Worm (Caenorhabditis elegans) whole organism, young adult: ENCODE data around the gene Y62H9A.9.

Experiments used
- B0019.2 ChIP-seq: fragments of 200-800 bp; sonication (Bioruptor generic); conservative IDR thresholded peaks from 2 replicates; pipeline ENCODE4 v1.3.6; 2022; ENCODE audit warnings: missing genetic modification reagents, missing genetic modification characterization, missing compliant biosample characterization
- B0261.1 ChIP-seq: sonication (generic microtip); optimal IDR thresholded peaks from 2 replicates; lab custom pipeline; 2016; ENCODE audit warnings: mild to moderate bottlenecking, missing genetic modification characterization, moderate library complexity, missing compliant biosample characterization
- C06A6.2 ChIP-seq: fragments of 200-800 bp; sonication (Bioruptor generic); conservative IDR thresholded peaks from 2 replicates; pipeline ENCODE4 v1.3.6; 2022; ENCODE audit warnings: missing genetic modification characterization, missing compliant biosample characterization
- F10E7.11 ChIP-seq: sonication (generic microtip); optimal IDR thresholded peaks from 2 replicates; lab custom pipeline; 2017; ENCODE audit warnings: mild to moderate bottlenecking, missing genetic modification characterization, moderate library complexity, missing compliant biosample characterization
- F23B12.7 ChIP-seq: sonication (generic microtip); optimal IDR thresholded peaks from 2 replicates; lab custom pipeline; 2017; ENCODE audit warnings: missing genetic modification characterization, mild to moderate bottlenecking, missing compliant biosample characterization, antibody characterized with exemption, moderate library complexity; ENCODE audit not compliant: insufficient read depth
- F33H1.4 ChIP-seq: fragments of 200-800 bp; sonication (Bioruptor generic); IDR thresholded peaks from 2 replicates; pipeline ENCODE4 v1.3.6; 2022; ENCODE audit warnings: missing genetic modification reagents, missing genetic modification characterization, missing compliant biosample characterization
- F52B5.7 ChIP-seq: sonication (generic microtip); optimal IDR thresholded peaks from 2 replicates; lab custom pipeline; 2016; ENCODE audit warnings: mild to moderate bottlenecking, missing genetic modification characterization, missing compliant biosample characterization
- F55B11.4 ChIP-seq: sonication (generic microtip); optimal IDR thresholded peaks from 2 replicates; lab custom pipeline; 2016; ENCODE audit warnings: missing compliant biosample characterization, missing genetic modification characterization, borderline replicate concordance; ENCODE audit not compliant: insufficient read depth
- K11D2.4 ChIP-seq: fragments of 200-800 bp; sonication (Bioruptor generic); IDR thresholded peaks from 2 replicates; pipeline ENCODE4 v1.3.6; 2022; ENCODE audit warnings: missing genetic modification reagents, missing genetic modification characterization, missing compliant biosample characterization
- T07F8.4 ChIP-seq: sonication (generic microtip); optimal IDR thresholded peaks from 2 replicates; lab custom pipeline; 2016; ENCODE audit warnings: mild to moderate bottlenecking, missing genetic modification characterization, moderate library complexity, missing compliant biosample characterization
- Y53G8AR.9 ChIP-seq: fragments of 200-800 bp; sonication (Bioruptor generic); conservative IDR thresholded peaks from 2 replicates; pipeline ENCODE4 v1.3.6; 2022; ENCODE audit warnings: missing genetic modification reagents, missing genetic modification characterization, missing compliant biosample characterization
- Y56A3A.18 ChIP-seq: fragments of 200-800 bp; sonication (Bioruptor generic); IDR thresholded peaks from 2 replicates; pipeline ENCODE4 v1.3.6; 2022; ENCODE audit warnings: missing genetic modification reagents, missing genetic modification characterization, missing compliant biosample characterization
- Y95B8A.8 ChIP-seq: fragments of 200-800 bp; sonication (Bioruptor generic); IDR thresholded peaks from 2 replicates; pipeline ENCODE4 v1.3.6; 2022; ENCODE audit warnings: missing genetic modification reagents, missing genetic modification characterization, missing compliant biosample characterization
- ZK185.1 ChIP-seq: sonication (generic microtip); optimal IDR thresholded peaks from 2 replicates; lab custom pipeline; 2016; ENCODE audit warnings: mild to moderate bottlenecking, missing genetic modification characterization, missing compliant biosample characterization; ENCODE audit not compliant: poor library complexity, severe bottlenecking
- bed-1 ChIP-seq: fragments of 200-800 bp; sonication (Bioruptor generic); IDR thresholded peaks from 2 replicates; pipeline ENCODE4 v1.3.6; 2022; ENCODE audit warnings: missing genetic modification reagents, missing genetic modification characterization, missing compliant biosample characterization
- cebp-1 ChIP-seq, 2 experiments: fragments of 200-800 bp in 1 of 2; sonication (Bioruptor generic) in 1 of 2; sonication (generic microtip) in 1 of 2; IDR thresholded peaks in 1 of 2; optimal IDR thresholded peaks in 1 of 2; 2 replicates each; pipeline versions ENCODE4 v1.3.6 to Lab custom; 2017 to 2022; ENCODE audit warnings: missing compliant biosample characterization in 2 of 2, missing genetic modification characterization in 2 of 2, mild to moderate bottlenecking in 1 of 2, missing genetic modification reagents in 1 of 2, moderate library complexity in 1 of 2
- ceh-27 ChIP-seq: fragments of 200-800 bp; sonication (Bioruptor generic); optimal IDR thresholded peaks from 2 replicates; lab custom pipeline; 2018; ENCODE audit warnings: mild to moderate bottlenecking, missing genetic modification characterization, moderate library complexity, missing compliant biosample characterization
- ceh-79 ChIP-seq: sonication (generic microtip); optimal IDR thresholded peaks from 2 replicates; lab custom pipeline; 2017; ENCODE audit warnings: mild to moderate bottlenecking, missing genetic modification characterization, missing compliant biosample characterization
- die-1 ChIP-seq: sonication (generic microtip); optimal IDR thresholded peaks from 2 replicates; lab custom pipeline; 2016; ENCODE audit warnings: missing genotype, mild to moderate bottlenecking, missing genetic modification characterization, missing compliant biosample characterization
- dox-1 ChIP-seq: fragments of 200-800 bp; sonication (Bioruptor generic); IDR thresholded peaks from 2 replicates; pipeline ENCODE4 v1.3.6; 2022; ENCODE audit warnings: missing genetic modification reagents, missing genetic modification characterization, missing compliant biosample characterization
- dpff-1 ChIP-seq: sonication (generic microtip); optimal IDR thresholded peaks from 2 replicates; lab custom pipeline; 2017; ENCODE audit warnings: mild to moderate bottlenecking, missing genetic modification characterization, missing compliant biosample characterization
- dpl-1 ChIP-seq: fragments of 150-350 bp; optimal IDR thresholded peaks from 2 replicates; lab custom pipeline; 2014; ENCODE audit warnings: missing biosample characterization, missing genetic modification reagents, missing genetic modification characterization
- efl-1 ChIP-seq: fragments of 150-350 bp; optimal IDR thresholded peaks from 2 replicates; lab custom pipeline; 2014; ENCODE audit warnings: missing biosample characterization, missing genetic modification reagents, missing genetic modification characterization
- egl-18 ChIP-seq: fragments of 200-800 bp; sonication (Bioruptor generic); IDR thresholded peaks from 2 replicates; pipeline ENCODE4 v1.3.6; 2022; ENCODE audit warnings: missing genetic modification reagents, missing genetic modification characterization, missing compliant biosample characterization
- egrh-3 ChIP-seq: fragments of 200-800 bp; sonication (Bioruptor generic); IDR thresholded peaks from 2 replicates; pipeline ENCODE4 v1.3.6; 2022; ENCODE audit warnings: missing genetic modification reagents, missing genetic modification characterization, missing compliant biosample characterization
- ets-4 ChIP-seq: fragments of 200-800 bp; sonication (Bioruptor generic); optimal IDR thresholded peaks from 2 replicates; lab custom pipeline; 2018; ENCODE audit warnings: mild to moderate bottlenecking, missing genetic modification characterization, missing compliant biosample characterization
- hlh-12 ChIP-seq: sonication (generic microtip); optimal IDR thresholded peaks from 2 replicates; lab custom pipeline; 2016; ENCODE audit warnings: missing genetic modification characterization, missing compliant biosample characterization
- lin-40 ChIP-seq: sonication (generic microtip); optimal IDR thresholded peaks from 2 replicates; lab custom pipeline; 2016; ENCODE audit warnings: missing genetic modification characterization, mild to moderate bottlenecking, missing compliant biosample characterization, missing genotype, missing genetic modification reagents
- lsl-1 ChIP-seq: fragments of 200-800 bp; sonication (Bioruptor generic); optimal IDR thresholded peaks from 2 replicates; lab custom pipeline; 2018; ENCODE audit warnings: mild to moderate bottlenecking, missing genetic modification characterization, moderate library complexity, missing compliant biosample characterization
- madf-3 ChIP-seq: fragments of 200-800 bp; sonication (Bioruptor generic); IDR thresholded peaks from 2 replicates; pipeline ENCODE4 v1.3.6; 2022; ENCODE audit warnings: missing genetic modification reagents, missing genetic modification characterization, missing compliant biosample characterization
- madf-8 ChIP-seq: fragments of 200-800 bp; sonication (Bioruptor generic); conservative IDR thresholded peaks from 2 replicates; pipeline ENCODE4 v1.3.6; 2022; ENCODE audit warnings: missing genetic modification reagents, missing genetic modification characterization, missing compliant biosample characterization
- nfyb-1 ChIP-seq: fragments of 200-800 bp; sonication (Bioruptor generic); IDR thresholded peaks from 2 replicates; pipeline ENCODE4 v1.3.6; 2022; ENCODE audit warnings: missing genetic modification reagents, missing genetic modification characterization, missing compliant biosample characterization
- nhr-80 ChIP-seq: sonication (generic microtip); optimal IDR thresholded peaks from 2 replicates; lab custom pipeline; 2016; ENCODE audit warnings: missing genetic modification characterization, missing compliant biosample characterization
- rcor-1 ChIP-seq: fragments of 200-800 bp; sonication (Bioruptor generic); IDR thresholded peaks from 2 replicates; pipeline ENCODE4 v1.3.6; 2022; ENCODE audit warnings: missing genetic modification reagents, missing genetic modification characterization, missing compliant biosample characterization
- rec-8 ChIP-seq, 2 experiments: sonication (generic microtip); optimal IDR thresholded peaks; 2 replicates each; lab custom pipeline; 2016; ENCODE audit warnings: mild to moderate bottlenecking in 2 of 2, missing genetic modification characterization in 2 of 2, missing genetic modification reagents in 2 of 2, missing genotype in 2 of 2, missing biosample characterization in 1 of 2, missing compliant biosample characterization in 1 of 2, moderate library complexity in 1 of 2
- snpc-4 ChIP-seq, 5 experiments: fragments of 150-350 bp in 1 of 5; sonication (generic microtip) in 4 of 5; optimal IDR thresholded peaks; 2 replicates each; lab custom pipeline; 2014 to 2018; ENCODE audit warnings: missing genetic modification characterization in 5 of 5, missing biosample characterization in 3 of 5, antibody characterized with exemption in 2 of 5, mild to moderate bottlenecking in 2 of 5, missing compliant biosample characterization in 2 of 5, missing genotype in 2 of 5, moderate library complexity in 2 of 5, missing genetic modification reagents in 1 of 5
- sptf-2 ChIP-seq: fragments of 200-800 bp; sonication (Bioruptor generic); optimal IDR thresholded peaks from 2 replicates; lab custom pipeline; 2018; ENCODE audit warnings: mild to moderate bottlenecking, missing genetic modification characterization, missing compliant biosample characterization
- tbp1 ChIP-seq: fragments of 200-800 bp; sonication (Bioruptor generic); optimal IDR thresholded peaks from 2 replicates; lab custom pipeline; 2018; ENCODE audit warnings: mild to moderate bottlenecking, missing genetic modification characterization, missing compliant biosample characterization
- unc-62 ChIP-seq: fragments of 150-350 bp; optimal IDR thresholded peaks from 2 replicates; lab custom pipeline; 2014; ENCODE audit warnings: missing biosample characterization, missing genetic modification reagents, missing genetic modification characterization
- xnd-1 ChIP-seq: sonication (generic microtip); optimal IDR thresholded peaks from 2 replicates; lab custom pipeline; 2016; ENCODE audit warnings: missing genotype, missing genetic modification reagents, missing genetic modification characterization, missing compliant biosample characterization
- ztf-22 ChIP-seq: fragments of 200-800 bp; sonication (Bioruptor generic); optimal IDR thresholded peaks from 2 replicates; lab custom pipeline; 2018; ENCODE audit warnings: mild to moderate bottlenecking, missing genetic modification characterization, moderate library complexity, missing compliant biosample characterization
- ztf-3 ChIP-seq: fragments of 200-800 bp; sonication (Bioruptor generic); optimal IDR thresholded peaks from 2 replicates; lab custom pipeline; 2018; ENCODE audit warnings: mild to moderate bottlenecking, missing genetic modification characterization, missing compliant biosample characterization
- ztf-6 ChIP-seq: fragments of 200-800 bp; sonication (Bioruptor generic); IDR thresholded peaks from 2 replicates; pipeline ENCODE4 v1.3.6; 2022; ENCODE audit warnings: missing genetic modification reagents, missing genetic modification characterization, missing compliant biosample characterization

Gene Y62H9A.9

ce11 chrX:11927585-11927984, 29.6 kb upstream of the Y62H9A.9 start, which contains the start of gene F55G7.4:
Gene F55G7.4, plus strand, starts transcription at chrX:11927885.
- TF ChIP-seq ztf-22 (no peak), dpl-1 (GFP tag; lab: Kevin White, UChicago) (no peak), sptf-2 (GFP tag; lab: Kevin White, UChicago) (no peak), ztf-3 (GFP tag; lab: Kevin White, UChicago) (no peak), B0019.2 (GFP tag; lab: Robert Waterston, UW) (no peak), unc-62 (GFP tag; lab: Kevin White, UChicago) (no peak), bed-1 (GFP tag; lab: Robert Waterston, UW) (no peak), K11D2.4 (no peak), nfyb-1 (GFP tag; lab: Robert Waterston, UW) (no peak), dpff-1 (tag; lab: Kevin White, UChicago) (no peak), cebp-1 (GFP tag; IDR thresholded peaks at IDR 0.05; lab: Robert Waterston, UW) (no peak), cebp-1 (tag; optimal IDR thresholded peaks at IDR 0.05; lab: Kevin White, UChicago) (no peak)

ce11 chrX:11925243-11925642, 27.3 kb upstream of the Y62H9A.9 start:
- peak; percentile 79 for TF ChIP-seq nhr-80 (tag; lab: Kevin White, UChicago)
- no peak for TF ChIP-seq lsl-1
- peak; percentile 25; the same call in 1 of the 2 replicates for TF ChIP-seq nfyb-1 (GFP tag; lab: Robert Waterston, UW)

ce11 chrX:11924158-11924557, 26.2 kb upstream of the Y62H9A.9 start, which contains the start of gene F55G7.1:
Gene F55G7.1, plus strand, starts transcription at chrX:11924433.
- TF ChIP-seq B0261.1 (tag; lab: Kevin White, UChicago) (peak; percentile 28), F33H1.4 (no peak), madf-3 (GFP tag; lab: Robert Waterston, UW) (no peak), dpff-1 (tag; lab: Kevin White, UChicago) (no peak), egrh-3 (GFP tag; lab: Robert Waterston, UW) (no peak), F55B11.4 (tag; lab: Kevin White, UChicago) (no peak), hlh-12 (tag; lab: Kevin White, UChicago) (no peak), C06A6.2 (GFP tag; lab: Robert Waterston, UW) (0 out of 2 replicates have a peak, but pooled peaks have one; percentile 36), T07F8.4 (tag; lab: Kevin White, UChicago) (no peak), rec-8 (tag; optimal IDR thresholded peaks at IDR 0.05; lab: Kevin White, UChicago) (no peak), efl-1 (GFP tag; lab: Kevin White, UChicago) (no peak), K11D2.4 (peak; percentile 56; the same call in 1 of the 2 replicates), F23B12.7 (peak; percentile 21), lin-40 (tag; lab: Kevin White, UChicago) (peak; percentile 83), tbp1 (GFP tag; lab: Kevin White, UChicago) (no peak), Y53G8AR.9 (GFP tag; lab: Robert Waterston, UW) (no peak; the same call in 1 of the 2 replicates), ets-4 (GFP tag; lab: Kevin White, UChicago) (no peak), Y56A3A.18 (GFP tag; lab: Robert Waterston, UW) (peak; percentile 63; the same call in 1 of the 2 replicates), die-1 (no peak), ceh-79 (tag; lab: Kevin White, UChicago) (no peak), ZK185.1 (peak; percentile 34), Y95B8A.8 (no peak), rcor-1 (GFP tag; lab: Robert Waterston, UW) (no peak), ceh-27 (GFP tag; lab: Kevin White, UChicago) (peak; percentile 60), egl-18 (GFP tag; lab: Robert Waterston, UW) (no peak), F52B5.7 (no peak), snpc-4 (GFP tag; optimal IDR thresholded peaks at IDR 0.05; lab: Kevin White, UChicago) (no peak), snpc-4 (tag; optimal IDR thresholded peaks at IDR 0.05; lab: Kevin White, UChicago) (peak in 2 of 4 experiments; percentile 19 to 82), ztf-6 (no peak), dox-1 (GFP tag; lab: Robert Waterston, UW) (peak; percentile 71; the same call in 1 of the 2 replicates), F10E7.11 (no peak), nfyb-1 (GFP tag; lab: Robert Waterston, UW) (no peak), madf-8 (GFP tag; lab: Robert Waterston, UW) (no peak), xnd-1 (tag; lab: Kevin White, UChicago) (no peak), nhr-80 (tag; lab: Kevin White, UChicago) (peak; percentile 46)
